Fruit fly (Drosophila melanogaster): ENCODE results near the gene chinmo.
A peak's percentile ranks its signal among the peaks of the same experiment; 100 is the strongest.

chinmo gene

dm6 chr2L:1748410-1748809, 97.4 kb downstream of the chinmo start:
- TF ChIP-seq chinmo (GFP tag; IDR thresholded peaks at IDR 0.05; ENCODE audit: partially characterized antibody): 0 out of 4 replicates have a peak, but pooled peaks have one; percentile 59
- TF ChIP-seq dpn (GFP tag; optimal IDR thresholded peaks at IDR 0.05): no peak

dm6 chr2L:1751953-1752352, 100.9 kb downstream of the chinmo start, which contains the start of the genes CG17712 and CG17648:
Gene CG17712, minus strand, starts transcription at chr2L:1752122.
Gene CG17648, plus strand, starts transcription at chr2L:1752308.
- TF ChIP-seq CG3281 (GFP tag; optimal IDR thresholded peaks at IDR 0.05) (no peak), CG5953 (GFP tag; IDR thresholded peaks at IDR 0.05) (no peak), CG6175 (GFP tag; IDR thresholded peaks at IDR 0.05) (no peak), CG6791 (GFP tag; IDR thresholded peaks at IDR 0.05; ENCODE audit: partially characterized antibody) (peak; percentile 89), NK7.1 (GFP tag; optimal IDR thresholded peaks at IDR 0.05) (no peak), CG33213 (GFP tag; optimal IDR thresholded peaks at IDR 0.05) (no peak), dysf (GFP tag; IDR thresholded peaks at IDR 0.05) (no peak), chinmo (GFP tag; IDR thresholded peaks at IDR 0.05; ENCODE audit: partially characterized antibody) (no peak), crol (GFP tag; IDR thresholded peaks at IDR 0.05) (no peak), CrebB (tag; optimal IDR thresholded peaks at IDR 0.05) (no peak), al (GFP tag; IDR thresholded peaks at IDR 0.05) (0 out of 2 replicates have a peak, but pooled peaks have one; percentile 19), CG8765 (GFP tag; IDR thresholded peaks at IDR 0.05) (no peak), CG4404 (GFP tag; IDR thresholded peaks at IDR 0.05) (no peak), mirr (GFP tag; optimal IDR thresholded peaks at IDR 0.05) (no peak), amos (GFP tag; IDR thresholded peaks at IDR 0.05; ENCODE audit: partially characterized antibody) (peak; percentile 88), bcd (GFP tag; optimal IDR thresholded peaks at IDR 0.05) (no peak), unc-4 (GFP tag; IDR thresholded peaks at IDR 0.05; ENCODE audit: partially characterized antibody) (peak; percentile 83), crp (GFP tag; optimal IDR thresholded peaks at IDR 0.05) (peak; percentile 31 to 90), CG4328 (GFP tag; optimal IDR thresholded peaks at IDR 0.05) (no peak), dan (GFP tag; IDR thresholded peaks at IDR 0.05) (no peak), slbo (GFP tag; IDR thresholded peaks at IDR 0.05) (no peak; the same call in 1 of the 2 replicates), Deaf1 (tag; optimal IDR thresholded peaks at IDR 0.05) (no peak), knrl (GFP tag; IDR thresholded peaks at IDR 0.05; ENCODE audit: partially characterized antibody) (peak; percentile 85), CG1529 (GFP tag; optimal IDR thresholded peaks at IDR 0.05) (no peak), az2 (GFP tag; optimal IDR thresholded peaks at IDR 0.05) (no peak), CG8924 (tag; optimal IDR thresholded peaks at IDR 0.05) (no peak), CG8478 (optimal IDR thresholded peaks at IDR 0.05) (no peak), Dek (tag; optimal IDR thresholded peaks at IDR 0.05) (no peak), Taf1 (GFP tag; IDR thresholded peaks at IDR 0.05) (no peak), CG3065 (GFP tag; optimal IDR thresholded peaks at IDR 0.05) (no peak), pan (optimal IDR thresholded peaks at IDR 0.05) (no peak), pan (GFP tag; optimal IDR thresholded peaks at IDR 0.05 in 1 of 2, IDR thresholded peaks at IDR 0.05 in 1 of 2) (no peak), CG17912 (GFP tag; optimal IDR thresholded peaks at IDR 0.05) (no peak), pros (GFP tag; optimal IDR thresholded peaks at IDR 0.05) (no peak), Drgx (GFP tag; IDR thresholded peaks at IDR 0.05) (no peak), CG12744 (GFP tag; optimal IDR thresholded peaks at IDR 0.05) (no peak), CG14667 (GFP tag; IDR thresholded peaks at IDR 0.05) (no peak), CG7839 (tag; optimal IDR thresholded peaks at IDR 0.05) (no peak), E2f1 (GFP tag; IDR thresholded peaks at IDR 0.05) (no peak), CG7963 (GFP tag; IDR thresholded peaks at IDR 0.05; ENCODE audit: partially characterized antibody) (peak; percentile 71; the same call in 2 of the 3 replicates), cas (GFP tag; IDR thresholded peaks at IDR 0.05) (no peak), caup (GFP tag; optimal IDR thresholded peaks at IDR 0.05; ENCODE audit: severe bottlenecking) (no peak), Oli (tag; optimal IDR thresholded peaks at IDR 0.05) (no peak), CG10979 (tag; optimal IDR thresholded peaks at IDR 0.05) (no peak), exex (tag; optimal IDR thresholded peaks at IDR 0.05) (no peak), corto (GFP tag; optimal IDR thresholded peaks at IDR 0.05) (no peak), slou (GFP tag; optimal IDR thresholded peaks at IDR 0.05) (no peak), kay (GFP tag; optimal IDR thresholded peaks at IDR 0.05) (no peak), ERR (GFP tag; optimal IDR thresholded peaks at IDR 0.05) (no peak)
